Worm (Caenorhabditis elegans): ENCODE measurements around the gene ykt-6.

DNA sequence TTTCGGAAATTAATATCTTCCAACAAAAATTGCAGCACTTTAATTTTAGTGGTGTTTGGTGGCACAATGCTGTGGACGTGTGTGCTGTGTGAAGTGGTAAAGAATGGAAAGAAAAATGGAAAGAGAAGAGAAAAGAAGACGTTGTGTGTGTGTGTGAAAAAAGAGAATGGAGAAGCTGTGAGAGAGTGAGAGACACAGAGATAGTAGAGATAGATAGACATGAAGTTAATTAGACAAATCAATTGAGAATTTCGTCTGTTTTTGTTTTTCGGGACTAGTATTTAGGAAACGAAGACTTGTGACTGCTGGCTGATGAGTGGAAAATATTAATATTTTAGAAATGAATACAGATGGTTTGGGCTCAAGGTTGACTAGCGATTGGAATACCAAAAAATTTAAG, 3.8 kb upstream of the ykt-6 start:
- TF ChIP-seq pag-3 (tag; optimal IDR thresholded peaks at IDR 0.05; ENCODE audit: borderline replicate concordance) (no peak), nhr-11 (tag; optimal IDR thresholded peaks at IDR 0.05) (no peak), rnt-1 (tag; optimal IDR thresholded peaks at IDR 0.05) (no peak), ceh-45 (GFP tag; IDR thresholded peaks at IDR 0.05) (no peak), ceh-6 (GFP tag; optimal IDR thresholded peaks at IDR 0.05) (no peak), mec-3 (tag; optimal IDR thresholded peaks at IDR 0.05; ENCODE audit: borderline replicate concordance) (no peak), pqm-1 (tag; optimal IDR thresholded peaks at IDR 0.05) (no peak), pha-4 (tag; optimal IDR thresholded peaks at IDR 0.05) (no peak), ceh-9 (tag; optimal IDR thresholded peaks at IDR 0.05) (no peak), hlh-30 (tag; optimal IDR thresholded peaks at IDR 0.05; ENCODE audit: insufficient read depth) (no peak), lin-11 (tag; optimal IDR thresholded peaks at IDR 0.05) (no peak), dve-1 (tag; optimal IDR thresholded peaks at IDR 0.05) (no peak)
